Fruit fly (Drosophila melanogaster) ovary, adult (tissue): ENCODE results near the gene CG34296.

Experiments
- CG17801 ChIP-seq: fragments of 200-800 bp; optimal IDR thresholded peaks from 2 replicates; lab custom pipeline; 2019; ENCODE audit warnings: missing biosample characterization, mild to moderate bottlenecking, missing genetic modification characterization, moderate library complexity; ENCODE audit not compliant: partially characterized antibody

Gene CG34296

dm6 chr3R:29745056-29745455 lies 22.7 kb downstream of the CG34296 start, which contains the start of the genes Wdr24 and IntS11:
Gene Wdr24 (minus strand): TSS chr3R:29745092.
Gene IntS11 (plus strand): TSS chr3R:29745337.
- TF ChIP-seq CG17801 (GFP tag; lab: Kevin White, UChicago): peak; percentile 89

dm6 chr3R:29748591-29749303 lies 26.4 kb downstream of the CG34296 start, which contains the start of the genes ATPsyngamma and yata:
Gene ATPsyngamma (minus strand): TSS chr3R:29749163.
Gene yata (plus strand): TSS chr3R:29749219.
- peak; percentile 5 for TF ChIP-seq CG17801 (GFP tag; lab: Kevin White, UChicago)

dm6 chr3R:29749304-29750066 lies 27.1 kb downstream of the CG34296 start:
- no peak for TF ChIP-seq CG17801 (GFP tag; lab: Kevin White, UChicago)

dm6 chr3R:29755248-29755647 lies 32.9 kb downstream of the CG34296 start:
- TF ChIP-seq CG17801 (GFP tag; lab: Kevin White, UChicago): no peak

- TF ChIP-seq CG17801 (GFP tag; lab: Kevin White, UChicago): no peak
Observed at dm6 chr3R:29756153-29756552, 33.8 kb downstream of the CG34296 start.

dm6 chr3R:29757226-29757625 lies 34.9 kb downstream of the CG34296 start:
- no peak for TF ChIP-seq CG17801 (GFP tag; lab: Kevin White, UChicago)

- no peak for TF ChIP-seq CG17801 (GFP tag; lab: Kevin White, UChicago)
Observed at dm6 chr3R:29757681-29758080, 35.3 kb downstream of the CG34296 start.

- no peak for TF ChIP-seq CG17801 (GFP tag; lab: Kevin White, UChicago)
Observed at dm6 chr3R:29758129-29758733, 35.9 kb downstream of the CG34296 start.

dm6 chr3R:29758734-29759131 lies 36.4 kb downstream of the CG34296 start:
- no peak for TF ChIP-seq CG17801 (GFP tag; lab: Kevin White, UChicago)

dm6 chr3R:29760042-29760441 lies 37.7 kb downstream of the CG34296 start:
- TF ChIP-seq CG17801 (GFP tag; lab: Kevin White, UChicago): no peak

dm6 chr3R:29761569-29761968 lies 39.2 kb downstream of the CG34296 start:
- TF ChIP-seq CG17801 (GFP tag; lab: Kevin White, UChicago): no peak

- no peak for TF ChIP-seq CG17801 (GFP tag; lab: Kevin White, UChicago)
Observed at dm6 chr3R:29762297-29762696, 40.0 kb downstream of the CG34296 start.

- peak; percentile 52 for TF ChIP-seq CG17801 (GFP tag; lab: Kevin White, UChicago)
Observed at dm6 chr3R:29763154-29763553, 40.8 kb downstream of the CG34296 start.

dm6 chr3R:29763804-29764203 lies 41.5 kb downstream of the CG34296 start:
- TF ChIP-seq CG17801 (GFP tag; lab: Kevin White, UChicago): no peak
